Fruit fly (Drosophila melanogaster) whole organism, embryonic: Measurements from ENCODE around the gene FIG4.

ENCODE experiments used
- CG10209 ChIP-seq: fragments of 200-800 bp; sonication (Bioruptor generic); optimal IDR thresholded peaks from 3 replicates; lab custom pipeline; 2017; ENCODE audit warnings: missing biosample characterization, mild to moderate bottlenecking, missing genetic modification characterization, missing genetic modification reagents
- CG32772 ChIP-seq: fragments of 200-800 bp; sonication (Bioruptor generic); IDR thresholded peaks from 2 replicates; pipeline ENCODE4 v1.3.6; 2022; ENCODE audit warnings: missing biosample characterization, missing genetic modification characterization
- Dfd ChIP-seq, 2 experiments: fragments of >200 bp; optimal IDR thresholded peaks; 2 replicates each; lab custom pipeline; 2017; ENCODE audit warnings: missing biosample characterization in 2 of 2, missing genetic modification characterization in 2 of 2
- HLHmδ ChIP-seq: fragments of 200-800 bp; sonication (Bioruptor generic); optimal IDR thresholded peaks from 2 replicates; lab custom pipeline; 2018; ENCODE audit warnings: missing biosample characterization, mild to moderate bottlenecking, missing genetic modification characterization, moderate library complexity
- dpn ChIP-seq, 2 experiments: fragments of 200-800 bp; sonication (Bioruptor generic); optimal IDR thresholded peaks; 3 replicates each; lab custom pipeline; 2016; ENCODE audit warnings: missing biosample characterization in 2 of 2, missing genetic modification characterization in 2 of 2
- gt ChIP-seq: fragments of 200-800 bp; sonication (Bioruptor generic); IDR thresholded peaks from 2 replicates; pipeline ENCODE4 v1.3.6; 2022; ENCODE audit warnings: missing biosample characterization, missing genetic modification characterization

- TF ChIP-seq Dfd (GFP tag; optimal IDR thresholded peaks at IDR 0.05; lab: Kevin White, UChicago) (no peak), gt (no peak), dpn (GFP tag; optimal IDR thresholded peaks at IDR 0.05; lab: Kevin White, UChicago) (no peak), HLHmδ (GFP tag; lab: Kevin White, UChicago) (no peak), CG32772 (GFP tag; lab: Robert Waterston, UW) (no peak), CG10209 (GFP tag; lab: Kevin White, UChicago) (no peak)
Measured at dm6 chr2L:4464946-4465345, at the start of gene FIG4.
